Fruit fly (Drosophila melanogaster) whole organism, prepupa: ENCODE data around the gene Mtpalpha.

ENCODE experiments used
- Blimp-1 ChIP-seq: fragments of 200-800 bp; sonication (Bioruptor generic); optimal IDR thresholded peaks from 3 replicates; lab custom pipeline; 2017; ENCODE audit warnings: missing biosample characterization, missing genetic modification characterization, mild to moderate bottlenecking, moderate library complexity, missing genetic modification reagents
- CG10669 ChIP-seq: fragments of 200-800 bp; sonication (Bioruptor generic); optimal IDR thresholded peaks from 3 replicates; lab custom pipeline; 2018; ENCODE audit warnings: missing biosample characterization, mild to moderate bottlenecking, missing genetic modification characterization, moderate library complexity
- CG11294 ChIP-seq: fragments of 200-800 bp; sonication (Bioruptor generic); IDR thresholded peaks from 2 replicates; pipeline ENCODE4 v1.3.6; 2022; ENCODE audit warnings: missing biosample characterization, missing genetic modification characterization
- CG11902 ChIP-seq: fragments of 200-800 bp; sonication (Bioruptor generic); optimal IDR thresholded peaks from 3 replicates; lab custom pipeline; 2016; ENCODE audit warnings: missing biosample characterization, missing genetic modification characterization
- CG15336 ChIP-seq: fragments of 200-800 bp; sonication (Bioruptor generic); IDR thresholded peaks from 2 replicates; pipeline ENCODE4 v1.3.6; 2022; ENCODE audit warnings: missing biosample characterization, missing genetic modification characterization
- CG1621 ChIP-seq: fragments of 200-800 bp; sonication (Bioruptor generic); optimal IDR thresholded peaks from 3 replicates; lab custom pipeline; 2018; ENCODE audit warnings: missing biosample characterization, mild to moderate bottlenecking, missing genetic modification characterization
- CG16779 ChIP-seq: fragments of 200-800 bp; sonication (Bioruptor generic); optimal IDR thresholded peaks from 3 replicates; lab custom pipeline; 2017; ENCODE audit warnings: missing biosample characterization, mild to moderate bottlenecking, missing genetic modification characterization
- CG3032 ChIP-seq: fragments of 200-800 bp; optimal IDR thresholded peaks from 2 replicates; lab custom pipeline; 2019; ENCODE audit warnings: missing biosample characterization, mild to moderate bottlenecking, missing genetic modification characterization, moderate library complexity
- CG31627 ChIP-seq: fragments of 200-800 bp; sonication (Bioruptor generic); optimal IDR thresholded peaks from 3 replicates; lab custom pipeline; 2016; ENCODE audit warnings: missing biosample characterization, missing genetic modification characterization
- CG32006 ChIP-seq: fragments of 200-800 bp; sonication (Bioruptor generic); optimal IDR thresholded peaks from 3 replicates; lab custom pipeline; 2017; ENCODE audit warnings: missing biosample characterization, mild to moderate bottlenecking, missing genetic modification characterization
- CG34406 ChIP-seq: fragments of 200-800 bp; sonication (Bioruptor generic); optimal IDR thresholded peaks from 3 replicates; lab custom pipeline; 2016; ENCODE audit warnings: missing biosample characterization, missing genetic modification characterization
- CG4318 ChIP-seq: fragments of 200-800 bp; sonication (Bioruptor generic); optimal IDR thresholded peaks from 3 replicates; lab custom pipeline; 2017; ENCODE audit warnings: missing biosample characterization, mild to moderate bottlenecking, missing genetic modification characterization
- CG6163 ChIP-seq: fragments of 200-800 bp; sonication (Bioruptor generic); IDR thresholded peaks from 3 replicates; pipeline ENCODE4 v1.3.6; 2022; ENCODE audit warnings: missing biosample characterization, missing genetic modification characterization
- CG6276 ChIP-seq: fragments of 200-800 bp; sonication (Bioruptor generic); optimal IDR thresholded peaks from 2 replicates; lab custom pipeline; 2017; ENCODE audit warnings: missing biosample characterization, mild to moderate bottlenecking, missing genetic modification characterization
- CG6792 ChIP-seq: fragments of 200-800 bp; sonication (Bioruptor generic); optimal IDR thresholded peaks from 3 replicates; lab custom pipeline; 2016; ENCODE audit warnings: missing biosample characterization, missing genetic modification characterization
- CG7368 ChIP-seq: fragments of 200-800 bp; sonication (Bioruptor generic); optimal IDR thresholded peaks from 3 replicates; lab custom pipeline; 2016; ENCODE audit warnings: missing biosample characterization, missing genetic modification characterization
- CG8119 ChIP-seq: fragments of 200-800 bp; sonication (Bioruptor generic); IDR thresholded peaks from 3 replicates; pipeline ENCODE4 v1.3.6; 2022; ENCODE audit warnings: missing biosample characterization, missing genetic modification characterization
- CG8632 ChIP-seq: fragments of 200-800 bp; sonication (Bioruptor generic); optimal IDR thresholded peaks from 3 replicates; lab custom pipeline; 2016; ENCODE audit warnings: missing biosample characterization, missing genetic modification characterization
- CG9139 ChIP-seq: fragments of 200-800 bp; sonication (Bioruptor generic); optimal IDR thresholded peaks from 3 replicates; lab custom pipeline; 2017; ENCODE audit warnings: missing biosample characterization, mild to moderate bottlenecking, missing genetic modification characterization
- Eip75B ChIP-seq: fragments of 200-800 bp; sonication (Bioruptor generic); optimal IDR thresholded peaks from 3 replicates; lab custom pipeline; 2016; ENCODE audit warnings: missing biosample characterization, missing genetic modification characterization
- Eip78C ChIP-seq: fragments of 200-800 bp; sonication (Bioruptor generic); peaks from one replicate; lab custom pipeline; 2016; ENCODE audit warnings: missing biosample characterization, missing genetic modification characterization
- Eip93F ChIP-seq: fragments of 200-800 bp; sonication (Bioruptor generic); optimal IDR thresholded peaks from 2 replicates; lab custom pipeline; 2016; ENCODE audit warnings: missing biosample characterization, mild to moderate bottlenecking, missing genetic modification characterization
- Ets21C ChIP-seq: fragments of 200-800 bp; sonication (Bioruptor generic); optimal IDR thresholded peaks from 3 replicates; lab custom pipeline; 2016; ENCODE audit warnings: missing biosample characterization, missing genetic modification characterization
- Ets96B ChIP-seq: fragments of 200-800 bp; optimal IDR thresholded peaks from 2 replicates; lab custom pipeline; 2019; ENCODE audit warnings: missing biosample characterization, mild to moderate bottlenecking, missing genetic modification characterization, moderate library complexity
- Gug ChIP-seq: fragments of 200-800 bp; sonication (Bioruptor generic); IDR thresholded peaks from 2 replicates; pipeline ENCODE4 v1.3.6; 2022; ENCODE audit warnings: missing biosample characterization, missing genetic modification characterization
- Hr38 ChIP-seq: sonication (Bioruptor generic); optimal IDR thresholded peaks from 2 replicates; lab custom pipeline; 2016; ENCODE audit warnings: missing biosample characterization, missing genetic modification characterization
- Hr39 ChIP-seq: fragments of 200-800 bp; sonication (Bioruptor generic); optimal IDR thresholded peaks from 2 replicates; lab custom pipeline; 2016; ENCODE audit warnings: missing biosample characterization, missing genetic modification characterization
- Hr4 ChIP-seq: fragments of 200-800 bp; sonication (Bioruptor generic); optimal IDR thresholded peaks from 3 replicates; lab custom pipeline; 2016; ENCODE audit warnings: missing biosample characterization, missing genetic modification characterization
- Met ChIP-seq: fragments of 200-800 bp; sonication (Bioruptor generic); optimal IDR thresholded peaks from 3 replicates; lab custom pipeline; 2016; ENCODE audit warnings: missing biosample characterization, missing genetic modification characterization
- OdsH ChIP-seq: fragments of 200-800 bp; sonication (Bioruptor generic); optimal IDR thresholded peaks from 3 replicates; lab custom pipeline; 2016; ENCODE audit warnings: missing biosample characterization, missing genetic modification characterization
- Sox102F ChIP-seq: fragments of 200-800 bp; sonication (Bioruptor generic); optimal IDR thresholded peaks from 2 replicates; lab custom pipeline; 2016; ENCODE audit warnings: missing biosample characterization, mild to moderate bottlenecking, missing genetic modification characterization
- Sox14 ChIP-seq: fragments of 200-800 bp; sonication (Bioruptor generic); optimal IDR thresholded peaks from 3 replicates; lab custom pipeline; 2016; ENCODE audit warnings: missing biosample characterization, missing genetic modification characterization
- Sox15 ChIP-seq: fragments of 200-800 bp; sonication (Bioruptor generic); optimal IDR thresholded peaks from 3 replicates; lab custom pipeline; 2016; ENCODE audit warnings: missing biosample characterization, missing genetic modification characterization
- acj6 ChIP-seq: fragments of 200-800 bp; sonication (Bioruptor generic); optimal IDR thresholded peaks from 3 replicates; lab custom pipeline; 2016; ENCODE audit warnings: missing biosample characterization, missing genetic modification characterization
- cyc ChIP-seq: fragments of 200-800 bp; sonication (Bioruptor generic); optimal IDR thresholded peaks from 3 replicates; lab custom pipeline; 2016; ENCODE audit warnings: missing biosample characterization, missing genetic modification characterization
- dac ChIP-seq: fragments of 200-800 bp; sonication (Bioruptor generic); optimal IDR thresholded peaks from 2 replicates; lab custom pipeline; 2017; ENCODE audit warnings: missing biosample characterization, mild to moderate bottlenecking, missing genetic modification characterization
- dsx ChIP-seq: fragments of 200-800 bp; optimal IDR thresholded peaks from 3 replicates; lab custom pipeline; 2019; ENCODE audit warnings: missing biosample characterization, mild to moderate bottlenecking, missing genetic modification characterization, moderate library complexity; ENCODE audit not compliant: poor library complexity, severe bottlenecking
- eg ChIP-seq: fragments of 200-800 bp; sonication (Bioruptor generic); IDR thresholded peaks from 3 replicates; pipeline ENCODE4 v1.3.6; 2022; ENCODE audit warnings: missing biosample characterization, missing genetic modification characterization
- esn ChIP-seq: fragments of 200-800 bp; sonication (Bioruptor generic); optimal IDR thresholded peaks from 2 replicates; lab custom pipeline; 2016; ENCODE audit warnings: missing biosample characterization, mild to moderate bottlenecking, missing genetic modification characterization, moderate library complexity
- fd85E ChIP-seq: fragments of 200-800 bp; sonication (Bioruptor generic); optimal IDR thresholded peaks from 3 replicates; lab custom pipeline; 2016; ENCODE audit warnings: missing biosample characterization, missing genetic modification characterization
- fkh ChIP-seq: fragments of 200-800 bp; sonication (Bioruptor generic); optimal IDR thresholded peaks from 3 replicates; lab custom pipeline; 2017; ENCODE audit warnings: missing biosample characterization, mild to moderate bottlenecking, missing genetic modification characterization, moderate library complexity
- net ChIP-seq: fragments of 200-800 bp; sonication (Bioruptor generic); optimal IDR thresholded peaks from 3 replicates; lab custom pipeline; 2016; ENCODE audit warnings: missing biosample characterization, missing genetic modification characterization
- pdm3 ChIP-seq: fragments of 200-800 bp; sonication (Bioruptor generic); optimal IDR thresholded peaks from 3 replicates; lab custom pipeline; 2016; ENCODE audit warnings: missing biosample characterization, missing genetic modification characterization
- spab ChIP-seq: fragments of 200-800 bp; sonication (Bioruptor generic); optimal IDR thresholded peaks from 2 replicates; lab custom pipeline; 2017; ENCODE audit warnings: missing biosample characterization, mild to moderate bottlenecking, missing genetic modification characterization, missing genetic modification reagents
- svp ChIP-seq: fragments of 200-800 bp; sonication (Bioruptor generic); peaks from one replicate; lab custom pipeline; 2016; ENCODE audit warnings: missing biosample characterization, missing genetic modification characterization
- topi ChIP-seq: fragments of 200-800 bp; sonication (Bioruptor generic); optimal IDR thresholded peaks from 3 replicates; lab custom pipeline; 2016; ENCODE audit warnings: missing biosample characterization, missing genetic modification characterization
- vri ChIP-seq: fragments of 200-800 bp; sonication (Bioruptor generic); optimal IDR thresholded peaks from 3 replicates; lab custom pipeline; 2016; ENCODE audit warnings: missing biosample characterization, mild to moderate bottlenecking, missing genetic modification characterization

The Mtpalpha gene

dm6 chr2L:9568360-9569088, 8.0 kb downstream of the Mtpalpha start, which contains the start of gene brwl (continued):
- TF ChIP-seq CG6276 (GFP tag; lab: Kevin White, UChicago) (peak; percentile 98), Sox102F (GFP tag; lab: Kevin White, UChicago) (peak; percentile 98), CG8119 (GFP tag; lab: Robert Waterston, UW) (peak; percentile 99), CG31627 (GFP tag; lab: Kevin White, UChicago) (peak; percentile 99), CG15336 (GFP tag; lab: Robert Waterston, UW) (peak; percentile 99), Ets21C (GFP tag; lab: Kevin White, UChicago) (peak; percentile 97), Eip78C (GFP tag; lab: Kevin White, UChicago) (peak; percentile 100), Hr4 (GFP tag; lab: Kevin White, UChicago) (peak; percentile 99), spab (GFP tag; lab: Kevin White, UChicago) (peak; percentile 99), esn (GFP tag; lab: Kevin White, UChicago) (peak; percentile 99), acj6 (GFP tag; lab: Kevin White, UChicago) (peak; percentile 99), CG7368 (GFP tag; lab: Kevin White, UChicago) (peak; percentile 98), CG1621 (tag; lab: Kevin White, UChicago) (peak; percentile 97), Eip93F (GFP tag; lab: Kevin White, UChicago) (peak; percentile 96), CG9139 (GFP tag; lab: Kevin White, UChicago) (peak; percentile 94), CG32006 (GFP tag; lab: Kevin White, UChicago) (peak; percentile 99), CG11902 (GFP tag; lab: Kevin White, UChicago) (peak; percentile 96), Hr38 (GFP tag; lab: Kevin White, UChicago) (peak; percentile 74), CG6163 (peak; percentile 98), Hr39 (GFP tag; lab: Kevin White, UChicago) (peak; percentile 98), dsx (peak; percentile 97), CG4318 (peak; percentile 98), Blimp-1 (peak; percentile 93), CG11294 (GFP tag; lab: Robert Waterston, UW) (peak; percentile 98), Sox14 (GFP tag; lab: Kevin White, UChicago) (peak; percentile 99), net (GFP tag; lab: Kevin White, UChicago) (peak; percentile 99), pdm3 (peak; percentile 99), CG8632 (GFP tag; lab: Kevin White, UChicago) (peak; percentile 98), fd85E (GFP tag; lab: Kevin White, UChicago) (peak; percentile 96), Sox15 (GFP tag; lab: Kevin White, UChicago) (peak; percentile 97), vri (peak; percentile 97), CG16779 (tag; lab: Kevin White, UChicago) (peak; percentile 97), CG10669 (GFP tag; lab: Kevin White, UChicago) (peak; percentile 98), Met (GFP tag; lab: Kevin White, UChicago) (peak; percentile 98), CG3032 (tag; lab: Kevin White, UChicago) (peak; percentile 99), Gug (GFP tag; lab: Robert Waterston, UW) (peak; percentile 99), CG6792 (GFP tag; lab: Kevin White, UChicago) (peak; percentile 99), Eip75B (GFP tag; lab: Kevin White, UChicago) (peak; percentile 99), eg (GFP tag; lab: Robert Waterston, UW) (peak; percentile 99)

DNA sequence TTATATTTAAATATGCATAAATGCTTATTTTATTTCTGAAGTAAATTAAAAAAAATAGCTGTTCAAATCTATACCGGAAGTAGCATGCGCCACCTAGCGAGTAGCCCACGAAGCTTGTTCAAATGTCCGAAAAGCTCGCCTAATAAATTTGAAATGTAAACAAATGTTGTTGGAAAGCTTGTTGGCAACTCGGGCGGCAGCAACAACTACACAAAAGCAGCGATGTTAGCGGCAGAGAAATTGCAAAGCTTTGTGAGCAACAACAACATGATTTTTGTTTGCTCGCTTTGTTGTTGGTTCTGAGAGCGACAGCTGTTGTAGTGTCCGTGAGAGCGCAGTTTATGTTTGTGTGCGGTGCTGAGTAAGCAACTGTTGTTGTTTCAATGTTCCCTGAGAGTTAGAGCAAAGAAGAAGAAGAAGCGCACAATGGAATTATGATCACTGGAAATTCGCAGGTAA, 9.1 kb downstream of the Mtpalpha start:
- TF ChIP-seq dac (GFP tag; lab: Kevin White, UChicago) (peak; percentile 82), CG6276 (GFP tag; lab: Kevin White, UChicago) (peak; percentile 77), svp (GFP tag; lab: Kevin White, UChicago) (peak; percentile 74), dsx (peak; percentile 54), eg (GFP tag; lab: Robert Waterston, UW) (peak; percentile 94), CG8119 (GFP tag; lab: Robert Waterston, UW) (peak; percentile 68), acj6 (GFP tag; lab: Kevin White, UChicago) (peak; percentile 87), Hr38 (GFP tag; lab: Kevin White, UChicago) (no peak), Blimp-1 (peak; percentile 74), topi (GFP tag; lab: Kevin White, UChicago) (peak; percentile 78), Ets96B (no peak), CG9139 (GFP tag; lab: Kevin White, UChicago) (no peak), vri (peak; percentile 96), Sox14 (GFP tag; lab: Kevin White, UChicago) (peak; percentile 65), OdsH (peak; percentile 83), fkh (GFP tag; lab: Kevin White, UChicago) (peak; percentile 100), CG34406 (GFP tag; lab: Kevin White, UChicago) (peak; percentile 72), CG15336 (GFP tag; lab: Robert Waterston, UW) (peak; percentile 78), Sox15 (GFP tag; lab: Kevin White, UChicago) (no peak), Hr39 (GFP tag; lab: Kevin White, UChicago) (peak; percentile 57), spab (GFP tag; lab: Kevin White, UChicago) (peak; percentile 26), CG6163 (peak; percentile 94), Eip78C (GFP tag; lab: Kevin White, UChicago) (peak; percentile 96), cyc (GFP tag; lab: Kevin White, UChicago) (peak; percentile 67)
